Worm (Caenorhabditis elegans): ENCODE measurements around the gene ZK354.3.
"Not testable (repeated sequence)": the region's sequence is repeated elsewhere in the genome, so short reads cannot be mapped to it uniquely, and the experiment has no call there.

DNA sequence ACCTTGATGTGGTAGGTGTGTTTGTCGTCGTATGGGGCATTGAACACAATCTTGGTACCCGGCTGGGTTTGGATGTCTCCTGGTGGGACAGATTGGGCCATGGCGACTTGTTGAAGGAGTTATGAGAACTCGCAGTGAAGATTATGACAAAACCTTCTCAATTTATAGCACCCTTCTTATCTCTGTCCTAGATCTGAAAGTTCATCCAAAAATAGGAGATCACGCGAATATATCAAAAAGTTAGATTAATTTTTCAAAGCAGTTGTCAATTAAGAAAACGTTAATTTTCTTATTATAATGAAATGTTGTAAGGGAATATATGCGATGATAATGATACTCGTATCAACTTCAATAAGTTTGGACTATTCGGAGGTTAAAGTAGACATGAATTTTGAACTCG is 14.6 kb upstream of the ZK354.3 start, which contains the start of gene msp-51:
- not testable (repeated sequence) for TF ChIP-seq cog-1 (tag; optimal IDR thresholded peaks at IDR 0.05); tab-1 (GFP tag; IDR thresholded peaks at IDR 0.05); ztf-29 (GFP tag; IDR thresholded peaks at IDR 0.05)

All from whole organism, midembryonic.